Fruit fly (Drosophila melanogaster) whole organism, embryonic: ENCODE results near the gene CG31952.

Experiments used
- CG11695 ChIP-seq: fragments of 200-800 bp; sonication (Bioruptor generic); IDR thresholded peaks from 3 replicates; pipeline ENCODE4 v1.3.6; 2022; ENCODE audit warnings: missing biosample characterization, missing genetic modification characterization
- CG42726 ChIP-seq: fragments of 200-800 bp; sonication (Bioruptor generic); IDR thresholded peaks from 2 replicates; pipeline ENCODE4 v1.3.6; 2022; ENCODE audit warnings: missing biosample characterization, missing genetic modification characterization; ENCODE audit not compliant: partially characterized antibody
- CG7271 ChIP-seq: fragments of 200-800 bp; sonication (Bioruptor generic); optimal IDR thresholded peaks from 2 replicates; lab custom pipeline; 2018; ENCODE audit warnings: missing biosample characterization, mild to moderate bottlenecking, missing genetic modification characterization, moderate library complexity
- Kr ChIP-seq: fragments of 200-800 bp; sonication (Bioruptor generic); optimal IDR thresholded peaks from 2 replicates; lab custom pipeline; 2017; ENCODE audit warnings: missing biosample characterization, mild to moderate bottlenecking, missing genetic modification characterization
- bcd ChIP-seq: fragments of 200-800 bp; sonication (Bioruptor generic); optimal IDR thresholded peaks from 2 replicates; lab custom pipeline; 2017; ENCODE audit warnings: missing biosample characterization, mild to moderate bottlenecking, missing genetic modification characterization
- dysf ChIP-seq: fragments of 200-800 bp; sonication (Bioruptor generic); IDR thresholded peaks from 3 replicates; pipeline ENCODE4 v1.3.6; 2022; ENCODE audit warnings: missing biosample characterization, missing genetic modification characterization
- esg ChIP-seq: fragments of 200-800 bp; sonication (Bioruptor generic); conservative IDR thresholded peaks from 2 replicates; pipeline ENCODE4 v1.3.6; 2022; ENCODE audit warnings: missing biosample characterization, missing genetic modification characterization
- fru ChIP-seq: fragments of >200 bp; optimal IDR thresholded peaks from 2 replicates; lab custom pipeline; 2017
- gcm2 ChIP-seq: fragments of 200-800 bp; sonication (Bioruptor generic); optimal IDR thresholded peaks from 2 replicates; lab custom pipeline; 2016; ENCODE audit warnings: missing biosample characterization, missing genetic modification characterization
- trh ChIP-seq: fragments of 200-800 bp; sonication (Bioruptor generic); optimal IDR thresholded peaks from 2 replicates; lab custom pipeline; 2016; ENCODE audit warnings: missing biosample characterization, missing genetic modification characterization

DNA sequence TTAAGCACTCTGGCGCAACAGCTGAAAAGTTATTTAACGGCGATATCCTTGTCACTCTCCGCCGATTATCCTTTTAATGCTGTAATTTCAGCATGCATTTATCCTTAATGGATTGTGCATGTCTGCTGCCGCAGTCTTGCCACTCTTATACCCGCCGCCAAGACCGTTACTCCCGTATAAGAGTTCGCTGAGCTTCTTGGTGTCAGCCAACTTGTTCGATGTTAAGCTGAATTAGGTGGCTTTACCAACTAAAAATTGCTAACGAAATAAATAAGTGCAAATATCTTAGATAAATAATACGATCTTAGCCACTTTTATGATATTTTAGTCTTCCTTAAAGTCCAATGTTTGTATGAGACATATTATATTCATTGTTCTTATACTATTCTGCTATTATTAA lies 24.7 kb downstream of the CG31952 start:
- TF ChIP-seq CG42726 (GFP tag; lab: Robert Waterston, UW), result no peak
- no peak for TF ChIP-seq bcd (GFP tag; lab: Kevin White, UChicago)
- TF ChIP-seq dysf (GFP tag; lab: Robert Waterston, UW), result no peak
- TF ChIP-seq Kr (GFP tag; lab: Kevin White, UChicago), result no peak
- no peak for TF ChIP-seq CG7271 (tag; lab: Kevin White, UChicago)
- TF ChIP-seq trh (GFP tag; lab: Kevin White, UChicago), result no peak
- no peak for TF ChIP-seq fru (lab: Kevin White, UChicago)
- no peak for TF ChIP-seq gcm2 (GFP tag; lab: Kevin White, UChicago)
- no peak for TF ChIP-seq esg (GFP tag; lab: Robert Waterston, UW)
- no peak for TF ChIP-seq CG11695
